Fruit fly (Drosophila melanogaster): ENCODE measurements around the gene sif.

dm6 chr3L:5621506-5621905 is 36.2 kb upstream of the sif start:
- TF ChIP-seq pan (optimal IDR thresholded peaks at IDR 0.05) (no peak), psq (optimal IDR thresholded peaks at IDR 0.05) (no peak), Dll (optimal IDR thresholded peaks at IDR 0.05) (no peak), usp (GFP tag; optimal IDR thresholded peaks at IDR 0.05) (no peak), EcR (GFP tag; optimal IDR thresholded peaks at IDR 0.05) (no peak)

All from whole organism.